Fruit fly (Drosophila melanogaster): ENCODE data around the gene dsh.

Gene dsh

DNA sequence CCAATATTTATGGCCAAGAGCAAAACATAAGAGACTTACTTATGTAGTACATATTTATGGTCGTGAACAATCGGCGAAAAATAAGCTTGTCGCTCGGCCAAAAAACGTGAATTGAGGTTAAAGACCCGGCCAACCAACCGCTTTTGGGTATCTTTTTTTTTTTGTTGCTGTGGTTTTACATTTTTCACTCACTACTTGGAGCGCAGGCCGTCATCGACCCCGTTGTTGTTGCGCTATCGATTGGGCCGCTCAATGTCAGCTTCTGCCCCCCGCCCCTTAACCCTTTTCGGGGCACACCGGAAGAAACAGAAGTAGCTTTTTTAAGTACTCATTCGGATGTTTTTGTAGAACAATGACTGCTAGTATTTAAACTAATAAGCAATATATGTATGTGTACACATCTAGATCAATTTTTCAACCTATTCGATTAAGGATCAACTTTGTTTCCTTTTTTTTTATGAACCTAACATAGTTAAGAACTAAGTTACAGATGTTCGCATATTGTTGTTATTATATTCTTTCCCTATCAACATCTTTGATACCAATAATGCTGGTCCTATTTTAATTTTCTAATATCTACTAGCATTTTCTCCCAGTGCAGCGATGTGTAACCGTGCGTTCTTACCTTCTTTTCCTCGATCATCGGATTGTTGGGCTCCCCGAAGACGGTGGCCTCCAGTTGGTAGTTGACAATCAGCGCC, 17.5 kb upstream of the dsh start (continued):
- peak; percentile 36; the same call in 1 of the 2 replicates for TF ChIP-seq CG14667 (GFP tag; IDR thresholded peaks at IDR 0.05)
- TF ChIP-seq CG12659 (GFP tag; optimal IDR thresholded peaks at IDR 0.05), result peak; percentile 82
- TF ChIP-seq tna (GFP tag; IDR thresholded peaks at IDR 0.05; ENCODE audit: partially characterized antibody), result no peak
- TF ChIP-seq CG1647 (GFP tag; optimal IDR thresholded peaks at IDR 0.05), result peak; percentile 8
- peak; percentile 77 for TF ChIP-seq CG4820 (GFP tag; optimal IDR thresholded peaks at IDR 0.05)
- peak; percentile 22 for TF ChIP-seq HLH54F (GFP tag; optimal IDR thresholded peaks at IDR 0.05)
- no peak for TF ChIP-seq Scr (GFP tag; IDR thresholded peaks at IDR 0.05; ENCODE audit: partially characterized antibody)
- no peak for TF ChIP-seq CG13287 (GFP tag; IDR thresholded peaks at IDR 0.05; ENCODE audit: partially characterized antibody)
- peak; percentile 43 for TF ChIP-seq ftz-f1 (GFP tag; optimal IDR thresholded peaks at IDR 0.05)
- no peak for TF ChIP-seq CG15479 (GFP tag; optimal IDR thresholded peaks at IDR 0.05)
- peak; percentile 59 for TF ChIP-seq ATbp (GFP tag; optimal IDR thresholded peaks at IDR 0.05)
- TF ChIP-seq maf-S (GFP tag; optimal IDR thresholded peaks at IDR 0.05), result peak; percentile 47
- TF ChIP-seq CG4707 (GFP tag; optimal IDR thresholded peaks at IDR 0.05), result peak; percentile 12
- TF ChIP-seq CG15601 (tag; optimal IDR thresholded peaks at IDR 0.05), result peak; percentile 68
- peak; percentile 75 for TF ChIP-seq pum (GFP tag; optimal IDR thresholded peaks at IDR 0.05)
- TF ChIP-seq sqz (GFP tag; optimal IDR thresholded peaks at IDR 0.05), result no peak
- TF ChIP-seq lola (GFP tag; optimal IDR thresholded peaks at IDR 0.05), result peak in 1 of 3 experiments; percentile 76
- no peak for TF ChIP-seq insv (GFP tag; optimal IDR thresholded peaks at IDR 0.05)
- TF ChIP-seq Atf-2 (GFP tag; optimal IDR thresholded peaks at IDR 0.05), result peak; percentile 29
- peak; percentile 65 for TF ChIP-seq CG13624 (GFP tag; optimal IDR thresholded peaks at IDR 0.05)
- TF ChIP-seq CG15696 (tag; optimal IDR thresholded peaks at IDR 0.05), result peak; percentile 22
- no peak; the same call in 1 of the 2 replicates for TF ChIP-seq MBD-R2 (GFP tag; IDR thresholded peaks at IDR 0.05)
- TF ChIP-seq dan (GFP tag; IDR thresholded peaks at IDR 0.05), result no peak
- TF ChIP-seq dmrt11E (tag; optimal IDR thresholded peaks at IDR 0.05), result peak; percentile 70
- no peak for TF ChIP-seq HLHmδ (GFP tag; optimal IDR thresholded peaks at IDR 0.05)
- peak; percentile 84 for TF ChIP-seq CG10979 (tag; optimal IDR thresholded peaks at IDR 0.05)
- peak; percentile 18 for TF ChIP-seq trem (tag; optimal IDR thresholded peaks at IDR 0.05)
- TF ChIP-seq cas (GFP tag; IDR thresholded peaks at IDR 0.05), result no peak
- no peak for TF ChIP-seq sr (GFP tag; IDR thresholded peaks at IDR 0.05)
- no peak for TF ChIP-seq ci (GFP tag; IDR thresholded peaks at IDR 0.05)
- TF ChIP-seq gem (tag; optimal IDR thresholded peaks at IDR 0.05), result no peak
- peak; percentile 72 for TF ChIP-seq CHES-1-like (GFP tag; optimal IDR thresholded peaks at IDR 0.05)
- peak; percentile 69 for TF ChIP-seq sisA (GFP tag; IDR thresholded peaks at IDR 0.05)
- TF ChIP-seq GATAe (GFP tag; conservative IDR thresholded peaks at IDR 0.05), result no peak
- 0 out of 3 replicates have a peak, but pooled peaks have one; percentile 27 for TF ChIP-seq CG34422 (GFP tag; IDR thresholded peaks at IDR 0.05)
- TF ChIP-seq slou (GFP tag; optimal IDR thresholded peaks at IDR 0.05), result peak; percentile 26
- no peak for TF ChIP-seq CG10431 (GFP tag; optimal IDR thresholded peaks at IDR 0.05)
- TF ChIP-seq CG8924 (tag; optimal IDR thresholded peaks at IDR 0.05), result peak; percentile 69
- TF ChIP-seq CG12071 (GFP tag; optimal IDR thresholded peaks at IDR 0.05), result no peak
- TF ChIP-seq CG9932 (GFP tag; IDR thresholded peaks at IDR 0.05), result no peak
- TF ChIP-seq CG1832 (GFP tag; optimal IDR thresholded peaks at IDR 0.05), result no peak
- peak; percentile 52 for TF ChIP-seq ems (GFP tag; optimal IDR thresholded peaks at IDR 0.05)
- peak; percentile 50 for TF ChIP-seq CG5245 (GFP tag; optimal IDR thresholded peaks at IDR 0.05)
- TF ChIP-seq her (GFP tag; optimal IDR thresholded peaks at IDR 0.05), result peak; percentile 43
- peak; percentile 17 for TF ChIP-seq disco-r (GFP tag; optimal IDR thresholded peaks at IDR 0.05)
- TF ChIP-seq CG6683 (GFP tag; optimal IDR thresholded peaks at IDR 0.05), result peak; percentile 37
- TF ChIP-seq hkb (optimal IDR thresholded peaks at IDR 0.05), result no peak
- TF ChIP-seq hkb (GFP tag; IDR thresholded peaks at IDR 0.05), result peak; percentile 74
- peak; percentile 59 for TF ChIP-seq tx (GFP tag; optimal IDR thresholded peaks at IDR 0.05)
- TF ChIP-seq Nf-YC (tag; optimal IDR thresholded peaks at IDR 0.05), result no peak

Data from whole organism, embryonic.